Fruit fly (Drosophila melanogaster): ENCODE measurements around the gene ogre.
A peak's percentile ranks its signal among the peaks of the same experiment; 100 is the strongest.

ogre gene

dm6 chrX:7008102-7009087, 17.3 kb upstream of the ogre start (continued):
- TF ChIP-seq dsf (GFP tag; optimal IDR thresholded peaks at IDR 0.05; ENCODE audit: borderline replicate concordance) (no peak), sage (GFP tag; optimal IDR thresholded peaks at IDR 0.05) (no peak), OdsH (GFP tag; optimal IDR thresholded peaks at IDR 0.05) (peak; percentile 60), ey (GFP tag; optimal IDR thresholded peaks at IDR 0.05) (peak; percentile 77)

DNA sequence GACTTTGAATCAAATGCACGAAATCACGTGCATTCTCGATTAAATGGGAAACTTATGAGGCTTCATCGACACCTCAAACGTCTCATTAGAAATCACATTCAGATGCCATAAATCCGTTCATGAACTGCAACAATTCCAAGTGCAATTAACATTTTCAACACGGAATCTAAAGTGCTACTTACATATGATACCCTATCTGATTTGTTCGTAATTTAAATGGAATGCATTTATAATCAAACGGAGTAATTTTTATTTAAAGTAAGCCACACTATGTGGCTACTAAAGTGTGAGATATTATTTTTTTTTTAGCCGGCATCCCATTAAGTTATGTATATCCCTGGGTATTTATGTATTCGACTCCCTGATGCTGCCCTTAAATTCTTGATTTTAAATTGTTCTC, 16.6 kb upstream of the ogre start:
- TF ChIP-seq rgr (GFP tag; optimal IDR thresholded peaks at IDR 0.05) (peak; percentile 43), Hnf4 (GFP tag; optimal IDR thresholded peaks at IDR 0.05) (no peak), Abd-B (GFP tag; optimal IDR thresholded peaks at IDR 0.05) (no peak), Rel (GFP tag; optimal IDR thresholded peaks at IDR 0.05) (no peak), Rel (tag; optimal IDR thresholded peaks at IDR 0.05) (no peak), Jra (GFP tag; optimal IDR thresholded peaks at IDR 0.05) (no peak), tai (GFP tag; optimal IDR thresholded peaks at IDR 0.05) (no peak), Myc (optimal IDR thresholded peaks at IDR 0.05) (no peak), lola (GFP tag; optimal IDR thresholded peaks at IDR 0.05) (no peak), GATAd (GFP tag; optimal IDR thresholded peaks at IDR 0.05) (no peak), CrebA (GFP tag; optimal IDR thresholded peaks at IDR 0.05; ENCODE audit: borderline replicate concordance) (no peak), OdsH (GFP tag; optimal IDR thresholded peaks at IDR 0.05) (no peak), ey (GFP tag; optimal IDR thresholded peaks at IDR 0.05) (peak; percentile 52), Sp1 (GFP tag; optimal IDR thresholded peaks at IDR 0.05) (peak; percentile 1), CG9705 (GFP tag; optimal IDR thresholded peaks at IDR 0.05) (no peak), woc (GFP tag; optimal IDR thresholded peaks at IDR 0.05) (peak; percentile 41), psq (GFP tag; optimal IDR thresholded peaks at IDR 0.05) (no peak), Dif (GFP tag; optimal IDR thresholded peaks at IDR 0.05; ENCODE audit: partially characterized antibody) (no peak), Mio (GFP tag; optimal IDR thresholded peaks at IDR 0.05) (no peak), brk (GFP tag; optimal IDR thresholded peaks at IDR 0.05) (peak; percentile 8), fru (GFP tag; optimal IDR thresholded peaks at IDR 0.05) (no peak), foxo (GFP tag; optimal IDR thresholded peaks at IDR 0.05) (peak in 1 of 2 experiments; percentile 31), sage (GFP tag; optimal IDR thresholded peaks at IDR 0.05) (no peak), Hr83 (GFP tag; optimal IDR thresholded peaks at IDR 0.05; ENCODE audit: poor library complexity, severe bottlenecking) (no peak), dmrt93B (GFP tag; optimal IDR thresholded peaks at IDR 0.05) (no peak), CG32264 (GFP tag; optimal IDR thresholded peaks at IDR 0.05) (no peak), pan (optimal IDR thresholded peaks at IDR 0.05) (no peak), dsf (GFP tag; optimal IDR thresholded peaks at IDR 0.05; ENCODE audit: borderline replicate concordance) (no peak), HLH106 (tag; optimal IDR thresholded peaks at IDR 0.05) (peak; percentile 1), Dfd (GFP tag; optimal IDR thresholded peaks at IDR 0.05) (no peak), usp (GFP tag; optimal IDR thresholded peaks at IDR 0.05) (no peak), h (GFP tag; optimal IDR thresholded peaks at IDR 0.05) (peak; percentile 51), jim (GFP tag; optimal IDR thresholded peaks at IDR 0.05) (no peak), Vsx2 (GFP tag; optimal IDR thresholded peaks at IDR 0.05; ENCODE audit: partially characterized antibody) (no peak), Hr78 (GFP tag; optimal IDR thresholded peaks at IDR 0.05) (no peak), sv (GFP tag; optimal IDR thresholded peaks at IDR 0.05) (no peak), dl (GFP tag; optimal IDR thresholded peaks at IDR 0.05; ENCODE audit: insufficient read depth in 1 of 2, partially characterized antibody in 2 of 2) (no peak), br (GFP tag; optimal IDR thresholded peaks at IDR 0.05) (peak; percentile 35), N (GFP tag; optimal IDR thresholded peaks at IDR 0.05) (no peak)
